Worm (Caenorhabditis elegans) whole organism, late embryonic: ENCODE results near the gene dnpp-1.

Experiments used
- T23F11.4 ChIP-seq: fragments of 200-800 bp; sonication (Bioruptor generic); optimal IDR thresholded peaks from 2 replicates; lab custom pipeline; 2018; ENCODE audit warnings: mild to moderate bottlenecking, missing genetic modification characterization, missing compliant biosample characterization
- ceh-9 ChIP-seq: sonication (generic microtip); optimal IDR thresholded peaks from 2 replicates; lab custom pipeline; 2016; ENCODE audit warnings: mild to moderate bottlenecking, missing genetic modification characterization, inconsistent platforms, missing compliant biosample characterization
- dve-1 ChIP-seq: sonication (generic microtip); optimal IDR thresholded peaks from 2 replicates; lab custom pipeline; 2017; ENCODE audit warnings: antibody characterized with exemption, mild to moderate bottlenecking, missing genetic modification characterization, missing compliant biosample characterization
- fkh-10 ChIP-seq: fragments of 150-350 bp; optimal IDR thresholded peaks from 2 replicates; lab custom pipeline; 2014; ENCODE audit warnings: missing biosample characterization, missing genetic modification reagents, missing genetic modification characterization
- hlh-30 ChIP-seq: sonication (generic microtip); optimal IDR thresholded peaks from 2 replicates; lab custom pipeline; 2017; ENCODE audit warnings: antibody characterized with exemption, missing genetic modification characterization, missing compliant biosample characterization; ENCODE audit not compliant: insufficient read depth
- pha-4 ChIP-seq: fragments of 150-350 bp; optimal IDR thresholded peaks from 2 replicates; lab custom pipeline; 2018; ENCODE audit warnings: missing biosample characterization, missing genetic modification reagents, missing genetic modification characterization
- rnt-1 ChIP-seq: sonication (generic microtip); optimal IDR thresholded peaks from 2 replicates; lab custom pipeline; 2016; ENCODE audit warnings: missing genetic modification characterization, missing compliant biosample characterization
- ttx-3 ChIP-seq: sonication (generic microtip); optimal IDR thresholded peaks from 2 replicates; lab custom pipeline; 2016; ENCODE audit warnings: missing genetic modification reagents, missing genetic modification characterization, missing compliant biosample characterization
- unc-86 ChIP-seq: sonication (generic microtip); optimal IDR thresholded peaks from 2 replicates; lab custom pipeline; 2016; ENCODE audit warnings: missing genetic modification characterization, missing compliant biosample characterization

ce11 chrIII:5892909-5893308, 29.3 kb upstream of the dnpp-1 start:
- TF ChIP-seq unc-86 (tag; lab: Kevin White, UChicago) (no peak), ceh-9 (tag; lab: Kevin White, UChicago) (no peak), T23F11.4 (GFP tag; lab: Kevin White, UChicago) (no peak), rnt-1 (tag; lab: Kevin White, UChicago) (no peak), dve-1 (tag; lab: Kevin White, UChicago) (no peak), ttx-3 (tag; lab: Kevin White, UChicago) (no peak), fkh-10 (GFP tag; lab: Kevin White, UChicago) (no peak), hlh-30 (tag; lab: Kevin White, UChicago) (no peak), pha-4 (tag; lab: Kevin White, UChicago) (no peak)
